Worm (Caenorhabditis elegans) whole organism, L1 larva: ENCODE results near the gene F09B12.3.

Source experiments
- blmp-1 ChIP-seq: fragments of 150-350 bp; optimal IDR thresholded peaks from 2 replicates; lab custom pipeline; 2014; ENCODE audit warnings: missing biosample characterization, missing genetic modification characterization
- fkh-10 ChIP-seq: sonication (generic microtip); optimal IDR thresholded peaks from 2 replicates; lab custom pipeline; 2017; ENCODE audit warnings: missing biosample characterization, missing genetic modification reagents, missing genetic modification characterization
- rnt-1 ChIP-seq: sonication (generic microtip); optimal IDR thresholded peaks from 2 replicates; lab custom pipeline; 2016; ENCODE audit warnings: mild to moderate bottlenecking, missing genetic modification characterization, moderate library complexity, missing compliant biosample characterization
- tbx-2 ChIP-seq: sonication (generic microtip); optimal IDR thresholded peaks from 2 replicates; lab custom pipeline; 2016; ENCODE audit warnings: missing genetic modification characterization, missing compliant biosample characterization

- no peak for TF ChIP-seq rnt-1 (tag; lab: Kevin White, UChicago)
- TF ChIP-seq blmp-1 (tag; lab: Kevin White, UChicago), result no peak
- no peak for TF ChIP-seq fkh-10 (GFP tag; lab: Kevin White, UChicago)
- TF ChIP-seq tbx-2 (tag; lab: Kevin White, UChicago), result no peak
Measured at ce11 chrX:15134941-15135340, 37.2 kb upstream of the F09B12.3 start.
